Fruit fly (Drosophila melanogaster) whole organism, wandering third instar larva: ENCODE results near the gene CG11162.

Source experiments
- Dfd ChIP-seq: fragments of >200 bp; optimal IDR thresholded peaks from 2 replicates; lab custom pipeline; 2017; ENCODE audit warnings: missing biosample characterization, missing genetic modification characterization
- Jra ChIP-seq: sonication (Bioruptor generic); optimal IDR thresholded peaks from 2 replicates; lab custom pipeline; 2016; ENCODE audit warnings: missing biosample characterization, missing genetic modification characterization
- Myc ChIP-seq: fragments of >200 bp; optimal IDR thresholded peaks from 2 replicates; lab custom pipeline; 2017
- Vsx2 ChIP-seq: fragments of 200-300, 225-300 bp; sonication (Bioruptor generic); optimal IDR thresholded peaks from 2 replicates; lab custom pipeline; 2018; ENCODE audit warnings: missing biosample characterization, missing genetic modification characterization; ENCODE audit not compliant: partially characterized antibody
- dmrt93B ChIP-seq: fragments of 200-800 bp; sonication (Bioruptor generic); optimal IDR thresholded peaks from 2 replicates; lab custom pipeline; 2018; ENCODE audit warnings: missing biosample characterization, mild to moderate bottlenecking, missing genetic modification characterization
- lola ChIP-seq: fragments of >200 bp; optimal IDR thresholded peaks from 2 replicates; lab custom pipeline; 2017; ENCODE audit warnings: missing biosample characterization, missing genetic modification characterization

DNA sequence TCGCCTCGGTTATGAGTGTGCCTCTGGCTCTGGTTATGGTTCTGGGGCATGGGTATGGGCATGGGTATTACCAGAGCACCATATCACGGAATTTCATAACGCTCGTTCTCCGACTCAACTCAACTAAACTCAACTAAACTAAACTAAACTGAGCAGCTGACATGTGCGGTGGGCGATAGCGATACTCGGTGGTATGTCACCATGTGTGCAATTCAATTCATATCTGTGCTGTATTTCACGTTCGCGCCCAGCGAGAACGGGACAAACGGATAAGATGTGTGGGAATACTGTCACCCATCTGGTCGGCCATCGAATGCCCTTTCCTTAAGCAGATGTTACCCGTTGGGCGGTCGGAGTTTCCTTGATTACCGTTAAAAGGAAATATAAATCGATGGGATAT, 3.6 kb downstream of the CG11162 start, which contains the start of gene CG12177:
- TF ChIP-seq dmrt93B (GFP tag; lab: Kevin White, UChicago), result no peak
- TF ChIP-seq Myc, result no peak
- no peak for TF ChIP-seq Jra (GFP tag; lab: Kevin White, UChicago)
- no peak for TF ChIP-seq Dfd (GFP tag; lab: Kevin White, UChicago)
- TF ChIP-seq lola (GFP tag; lab: Kevin White, UChicago), result no peak
- TF ChIP-seq Vsx2 (GFP tag; lab: Kevin White, UChicago), result no peak
